Fruit fly (Drosophila melanogaster): ENCODE results near the gene GNBP2.

DNA sequence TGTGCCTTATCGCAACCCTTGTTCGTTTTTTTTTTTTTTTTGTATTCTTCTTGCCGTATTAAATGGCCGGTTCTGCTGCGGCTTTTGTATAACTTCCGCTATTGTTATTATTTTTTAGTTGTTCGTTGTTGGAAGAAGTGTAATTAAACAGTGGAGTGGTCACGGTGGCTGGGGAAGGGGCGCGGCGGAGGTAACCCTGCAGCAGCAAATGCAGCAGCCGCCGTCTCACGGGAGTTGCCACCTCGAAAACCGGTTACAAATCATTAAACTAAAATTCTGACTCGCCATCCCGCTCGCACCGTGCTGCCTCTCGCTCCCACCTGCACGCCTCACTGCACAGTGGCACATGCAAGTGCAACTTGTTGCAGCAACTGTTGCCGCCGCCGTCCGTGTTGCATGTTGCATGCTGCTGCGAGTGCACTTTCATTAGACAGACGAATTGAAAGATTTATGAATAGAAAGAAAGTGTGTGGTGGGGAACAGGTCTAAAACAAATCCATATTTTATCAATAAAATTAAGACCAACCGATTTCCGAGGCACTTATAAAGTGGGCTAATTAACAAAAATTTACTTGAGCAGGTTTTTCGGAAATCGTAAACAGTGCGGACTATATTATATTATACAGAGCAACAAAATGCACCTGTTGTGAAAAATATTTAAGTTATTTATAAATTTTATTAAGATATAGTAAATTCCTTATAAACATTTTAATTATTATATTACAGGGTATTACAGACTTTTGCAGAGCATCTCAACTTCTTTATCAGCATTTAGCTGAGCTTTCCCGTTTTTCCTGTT lies 47.4 kb downstream of the GNBP2 start:
- TF ChIP-seq CG8478 (optimal IDR thresholded peaks at IDR 0.05) (no peak), CTCF (optimal IDR thresholded peaks at IDR 0.05) (no peak)

Data from S2 (cell line).